Worm (Caenorhabditis elegans) whole organism, young adult: Measurements from ENCODE around the gene mmad-1.

Source experiments
- C06A6.2 ChIP-seq: fragments of 200-800 bp; sonication (Bioruptor generic); conservative IDR thresholded peaks from 2 replicates; pipeline ENCODE4 v1.3.6; 2022; ENCODE audit warnings: missing genetic modification characterization, missing compliant biosample characterization
- sptf-2 ChIP-seq: fragments of 200-800 bp; sonication (Bioruptor generic); optimal IDR thresholded peaks from 2 replicates; lab custom pipeline; 2018; ENCODE audit warnings: mild to moderate bottlenecking, missing genetic modification characterization, missing compliant biosample characterization

DNA sequence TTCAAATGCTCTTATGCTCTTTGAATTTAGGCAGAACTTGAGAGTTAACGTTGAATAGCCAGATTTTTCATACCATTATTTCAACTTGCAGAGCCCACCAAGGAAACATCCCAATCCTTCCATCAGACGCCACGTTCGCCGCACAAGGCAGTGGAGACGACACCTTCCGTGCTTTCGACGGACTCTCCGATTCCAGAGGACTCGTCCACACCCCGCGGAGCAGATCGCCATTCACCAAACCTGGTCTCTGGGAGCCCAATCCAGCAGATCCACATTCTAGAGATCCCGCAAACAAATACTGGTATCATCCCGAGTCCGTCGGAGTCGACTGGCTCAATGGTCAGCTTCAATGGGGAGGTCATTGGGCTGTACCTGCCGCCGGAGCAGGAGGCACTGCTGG, 31.3 kb upstream of the mmad-1 start:
- no peak for TF ChIP-seq sptf-2 (GFP tag; lab: Kevin White, UChicago)
- TF ChIP-seq C06A6.2 (GFP tag; lab: Robert Waterston, UW) = no peak
